Fruit fly (Drosophila melanogaster) whole organism, embryonic: ENCODE results near the gene ple.

Experiments
- Asciz ChIP-seq: fragments of 200-800 bp; sonication (Bioruptor generic); optimal IDR thresholded peaks from 2 replicates; lab custom pipeline; 2017; ENCODE audit warnings: missing biosample characterization, mild to moderate bottlenecking, missing genetic modification characterization, missing genetic modification reagents
- CG10654 ChIP-seq: fragments of 200-800 bp; sonication (Bioruptor generic); optimal IDR thresholded peaks from 2 replicates; lab custom pipeline; 2016; ENCODE audit warnings: missing biosample characterization, missing genetic modification characterization
- CG11093 ChIP-seq: fragments of 200-800 bp; sonication (Bioruptor generic); IDR thresholded peaks from 3 replicates; pipeline ENCODE4 v1.3.6; 2022; ENCODE audit warnings: missing biosample characterization, missing genetic modification characterization
- CG12769 ChIP-seq: fragments of 200-800 bp; sonication (Bioruptor generic); optimal IDR thresholded peaks from 2 replicates; lab custom pipeline; 2019; ENCODE audit warnings: missing biosample characterization, mild to moderate bottlenecking, missing genetic modification characterization, moderate library complexity
- CG13894 ChIP-seq: fragments of 200-800 bp; sonication (Bioruptor generic); optimal IDR thresholded peaks from 3 replicates; lab custom pipeline; 2018; ENCODE audit warnings: missing biosample characterization, mild to moderate bottlenecking, missing genetic modification characterization, moderate library complexity
- CG1529 ChIP-seq: fragments of 200-800 bp; sonication (Bioruptor generic); optimal IDR thresholded peaks from 3 replicates; lab custom pipeline; 2018; ENCODE audit warnings: missing biosample characterization, missing genetic modification characterization
- CG17568 ChIP-seq: fragments of 200-800 bp; sonication (Bioruptor generic); optimal IDR thresholded peaks from 2 replicates; lab custom pipeline; 2018; ENCODE audit warnings: missing biosample characterization, mild to moderate bottlenecking, missing genetic modification characterization, moderate library complexity
- CG1792 ChIP-seq: fragments of 200-800 bp; sonication (Bioruptor generic); optimal IDR thresholded peaks from 2 replicates; lab custom pipeline; 2016; ENCODE audit warnings: missing biosample characterization, missing genetic modification characterization
- CG18476 ChIP-seq: fragments of 200-800 bp; sonication (Bioruptor generic); optimal IDR thresholded peaks from 2 replicates; lab custom pipeline; 2016; ENCODE audit warnings: missing biosample characterization, mild to moderate bottlenecking, missing genetic modification characterization
- CG18599 ChIP-seq: fragments of 200-800 bp; sonication (Bioruptor generic); optimal IDR thresholded peaks from 3 replicates; lab custom pipeline; 2017; ENCODE audit warnings: missing biosample characterization, missing genetic modification characterization, mild to moderate bottlenecking, moderate library complexity, missing genetic modification reagents
- CG2120 ChIP-seq: fragments of 200-800 bp; sonication (Bioruptor generic); optimal IDR thresholded peaks from 3 replicates; lab custom pipeline; 2016; ENCODE audit warnings: missing biosample characterization, missing genetic modification characterization
- CG2889 ChIP-seq: fragments of 200-800 bp; sonication (Bioruptor generic); IDR thresholded peaks from 3 replicates; pipeline ENCODE4 v1.3.6; 2022; ENCODE audit warnings: missing biosample characterization, missing genetic modification characterization
- CG31224 ChIP-seq: fragments of 200-800 bp; sonication (Bioruptor generic); IDR thresholded peaks from 2 replicates; pipeline ENCODE4 v1.3.6; 2022; ENCODE audit warnings: missing biosample characterization, missing genetic modification characterization
- CG32532 ChIP-seq: fragments of 200-800 bp; sonication (Bioruptor generic); IDR thresholded peaks from 2 replicates; pipeline ENCODE4 v1.3.6; 2022; ENCODE audit warnings: missing biosample characterization, missing genetic modification characterization
- CG34224 ChIP-seq: fragments of 200-800 bp; sonication (Bioruptor generic); IDR thresholded peaks from 3 replicates; pipeline ENCODE4 v1.3.6; 2022; ENCODE audit warnings: missing biosample characterization, missing genetic modification characterization; ENCODE audit not compliant: partially characterized antibody
- CG3726 ChIP-seq: fragments of 200-800 bp; sonication (Bioruptor generic); IDR thresholded peaks from 3 replicates; pipeline ENCODE4, ENCODE4 v1.3.6; 2022; ENCODE audit warnings: missing biosample characterization, missing genetic modification characterization
- CG6813 ChIP-seq: fragments of 200-800 bp; sonication (Bioruptor generic); optimal IDR thresholded peaks from 2 replicates; lab custom pipeline; 2017; ENCODE audit warnings: missing biosample characterization, missing genetic modification characterization, mild to moderate bottlenecking, moderate library complexity, missing genetic modification reagents
- CG7556 ChIP-seq: fragments of 200-800 bp; sonication (Bioruptor generic); optimal IDR thresholded peaks from 2 replicates; lab custom pipeline; 2017; ENCODE audit warnings: missing biosample characterization, mild to moderate bottlenecking, missing genetic modification characterization
- CG7839 ChIP-seq: fragments of 200-800 bp; sonication (Bioruptor generic); optimal IDR thresholded peaks from 3 replicates; lab custom pipeline; 2018; ENCODE audit warnings: missing biosample characterization, mild to moderate bottlenecking, missing genetic modification characterization, moderate library complexity
- Camta ChIP-seq: fragments of 200-800 bp; sonication (Bioruptor generic); optimal IDR thresholded peaks from 2 replicates; lab custom pipeline; 2016; ENCODE audit warnings: missing biosample characterization, missing genetic modification characterization
- Doc2 ChIP-seq: fragments of 200-800 bp; sonication (Bioruptor generic); IDR thresholded peaks from 2 replicates; pipeline ENCODE4 v1.3.6; 2022; ENCODE audit warnings: missing biosample characterization, missing genetic modification characterization
- Elba2 ChIP-seq: fragments of 200-800 bp; sonication (Bioruptor generic); optimal IDR thresholded peaks from 3 replicates; lab custom pipeline; 2016; ENCODE audit warnings: missing biosample characterization, missing genetic modification characterization
- Ets97D ChIP-seq: fragments of 200-800 bp; sonication (Bioruptor generic); optimal IDR thresholded peaks from 3 replicates; lab custom pipeline; 2016; ENCODE audit warnings: missing biosample characterization, missing genetic modification characterization
- HLHmδ ChIP-seq: fragments of 200-800 bp; sonication (Bioruptor generic); optimal IDR thresholded peaks from 2 replicates; lab custom pipeline; 2018; ENCODE audit warnings: missing biosample characterization, mild to moderate bottlenecking, missing genetic modification characterization, moderate library complexity
- MESR4 ChIP-seq: fragments of 200-800 bp; sonication (Bioruptor generic); optimal IDR thresholded peaks from 2 replicates; lab custom pipeline; 2018; ENCODE audit warnings: missing biosample characterization, mild to moderate bottlenecking, missing genetic modification characterization, moderate library complexity
- NfI ChIP-seq: fragments of 200-800 bp; sonication (Bioruptor generic); optimal IDR thresholded peaks from 3 replicates; lab custom pipeline; 2018; ENCODE audit warnings: missing biosample characterization, mild to moderate bottlenecking, missing genetic modification characterization, moderate library complexity
- Optix ChIP-seq: fragments of 200-800 bp; sonication (Bioruptor generic); IDR thresholded peaks from 3 replicates; pipeline ENCODE4 v1.3.6; 2022; ENCODE audit warnings: missing biosample characterization, missing genetic modification characterization
- Scr ChIP-seq: fragments of 200-800 bp; sonication (Bioruptor generic); IDR thresholded peaks from 2 replicates; pipeline ENCODE4 v1.3.6; 2022; ENCODE audit warnings: missing biosample characterization, missing genetic modification characterization; ENCODE audit not compliant: partially characterized antibody
- Tbp ChIP-seq: fragments of >200 bp; optimal IDR thresholded peaks from 2 replicates; lab custom pipeline; 2018; ENCODE audit warnings: missing biosample characterization, missing genetic modification characterization
- ara ChIP-seq: fragments of 200-800 bp; sonication (Bioruptor generic); IDR thresholded peaks from 2 replicates; pipeline ENCODE4 v1.3.6; 2022; ENCODE audit warnings: missing biosample characterization, missing genetic modification characterization
- bab2 ChIP-seq: fragments of 200-800 bp; sonication (Bioruptor generic); optimal IDR thresholded peaks from 2 replicates; lab custom pipeline; 2016; ENCODE audit warnings: missing biosample characterization, missing genetic modification characterization
- bcd ChIP-seq: fragments of 200-800 bp; sonication (Bioruptor generic); optimal IDR thresholded peaks from 2 replicates; lab custom pipeline; 2017; ENCODE audit warnings: missing biosample characterization, mild to moderate bottlenecking, missing genetic modification characterization
- chn ChIP-seq: fragments of 200-800 bp; sonication (Bioruptor generic); optimal IDR thresholded peaks from 2 replicates; lab custom pipeline; 2016; ENCODE audit warnings: missing biosample characterization, missing genetic modification characterization
- dmrt99B ChIP-seq: fragments of 200-800 bp; sonication (Bioruptor generic); optimal IDR thresholded peaks from 2 replicates; lab custom pipeline; 2018; ENCODE audit warnings: missing biosample characterization, mild to moderate bottlenecking, missing genetic modification characterization, moderate library complexity
- fd102C ChIP-seq: fragments of 200-800 bp; sonication (Bioruptor generic); optimal IDR thresholded peaks from 2 replicates; lab custom pipeline; 2018; ENCODE audit warnings: missing biosample characterization, mild to moderate bottlenecking, missing genetic modification characterization, moderate library complexity
- fd3F ChIP-seq: fragments of 200-800 bp; sonication (Bioruptor generic); optimal IDR thresholded peaks from 2 replicates; lab custom pipeline; 2018; ENCODE audit warnings: missing biosample characterization, mild to moderate bottlenecking, missing genetic modification characterization, moderate library complexity
- ftz-f1 ChIP-seq: fragments of 200-800 bp; sonication (Bioruptor generic); optimal IDR thresholded peaks from 2 replicates; lab custom pipeline; 2016; ENCODE audit warnings: missing biosample characterization, missing genetic modification characterization
- ind ChIP-seq: fragments of 200-800 bp; sonication (Bioruptor generic); optimal IDR thresholded peaks from 3 replicates; lab custom pipeline; 2016; ENCODE audit warnings: missing biosample characterization, missing genetic modification characterization
- insv ChIP-seq, 2 experiments: fragments of 200-800 bp; sonication (Bioruptor generic); optimal IDR thresholded peaks; 3 replicates each; lab custom pipeline; 2016 to 2018; ENCODE audit warnings: missing biosample characterization in 2 of 2, missing genetic modification characterization in 2 of 2
- jumu ChIP-seq: fragments of 200-800 bp; sonication (Bioruptor generic); optimal IDR thresholded peaks from 3 replicates; lab custom pipeline; 2016; ENCODE audit warnings: missing biosample characterization, missing genetic modification characterization
- nom ChIP-seq: fragments of 200-800 bp; sonication (Bioruptor generic); optimal IDR thresholded peaks from 2 replicates; lab custom pipeline; 2017; ENCODE audit warnings: missing biosample characterization, missing genetic modification characterization, mild to moderate bottlenecking, moderate library complexity, missing genetic modification reagents
- run ChIP-seq: fragments of 200-800 bp; sonication (Bioruptor generic); optimal IDR thresholded peaks from 3 replicates; lab custom pipeline; 2018; ENCODE audit warnings: missing biosample characterization, mild to moderate bottlenecking, missing genetic modification characterization
- sim ChIP-seq: fragments of 200-800 bp; sonication (Bioruptor generic); IDR thresholded peaks from 2 replicates; pipeline ENCODE4 v1.3.6; 2022; ENCODE audit warnings: missing biosample characterization, missing genetic modification characterization
- tio ChIP-seq: fragments of 200-800 bp; sonication (Bioruptor generic); optimal IDR thresholded peaks from 2 replicates; lab custom pipeline; 2017; ENCODE audit warnings: missing biosample characterization, missing genetic modification characterization, inconsistent platforms
- trem ChIP-seq: fragments of 200-800 bp; optimal IDR thresholded peaks from 3 replicates; lab custom pipeline; 2019; ENCODE audit warnings: missing biosample characterization, mild to moderate bottlenecking, missing genetic modification characterization, moderate library complexity
- usp ChIP-seq: fragments of >200 bp; optimal IDR thresholded peaks from 2 replicates; lab custom pipeline; 2017; ENCODE audit warnings: missing biosample characterization, missing genetic modification characterization
- wek ChIP-seq: fragments of 200-800 bp; sonication (Bioruptor generic); optimal IDR thresholded peaks from 3 replicates; lab custom pipeline; 2018; ENCODE audit warnings: missing biosample characterization, mild to moderate bottlenecking, missing genetic modification characterization, moderate library complexity
- zen2 ChIP-seq: fragments of 200-800 bp; sonication (Bioruptor generic); IDR thresholded peaks from 3 replicates; pipeline ENCODE4 v1.3.6; 2022; ENCODE audit warnings: missing biosample characterization, missing genetic modification characterization; ENCODE audit not compliant: partially characterized antibody
- zfh2 ChIP-seq: fragments of 200-800 bp; sonication (Bioruptor generic); optimal IDR thresholded peaks from 2 replicates; lab custom pipeline; 2016; ENCODE audit warnings: missing biosample characterization, missing genetic modification characterization

Gene ple

dm6 chr3L:6743346-6744165 is 24.2 kb upstream of the ple start (continued):
- TF ChIP-seq usp (no peak), CG11093 (GFP tag; lab: Robert Waterston, UW) (no peak), Optix (GFP tag; lab: Robert Waterston, UW) (no peak), wek (GFP tag; lab: Kevin White, UChicago) (peak; percentile 47), Ets97D (GFP tag; lab: Kevin White, UChicago) (peak; percentile 87), zfh2 (GFP tag; lab: Kevin White, UChicago) (peak; percentile 20), HLHmδ (peak; percentile 4), bab2 (GFP tag; lab: Kevin White, UChicago) (no peak), MESR4 (GFP tag; lab: Kevin White, UChicago) (peak; percentile 100), fd3F (GFP tag; lab: Kevin White, UChicago) (no peak), jumu (GFP tag; lab: Kevin White, UChicago) (no peak), ftz-f1 (GFP tag; lab: Kevin White, UChicago) (peak; percentile 64), CG18476 (GFP tag; lab: Kevin White, UChicago) (no peak), Scr (GFP tag; lab: Robert Waterston, UW) (peak; percentile 63; the same call in 1 of the 2 replicates), trem (tag; lab: Kevin White, UChicago) (no peak), CG1529 (GFP tag; lab: Kevin White, UChicago) (no peak), CG13894 (tag; lab: Kevin White, UChicago) (peak; percentile 61), CG31224 (GFP tag; lab: Robert Waterston, UW) (no peak), insv (GFP tag; optimal IDR thresholded peaks at IDR 0.05; lab: Kevin White, UChicago) (peak in 1 of 2 experiments; percentile 18), CG10654 (GFP tag; lab: Kevin White, UChicago) (no peak), dmrt99B (tag; lab: Kevin White, UChicago) (no peak), CG17568 (no peak), CG6813 (GFP tag; lab: Kevin White, UChicago) (peak; percentile 43), CG18599 (no peak), Asciz (peak; percentile 4), bcd (GFP tag; lab: Kevin White, UChicago) (peak; percentile 22), CG2889 (GFP tag; lab: Robert Waterston, UW) (no peak), run (tag; lab: Kevin White, UChicago) (no peak), fd102C (GFP tag; lab: Kevin White, UChicago) (no peak), CG32532 (GFP tag; lab: Robert Waterston, UW) (peak; percentile 46), CG12769 (peak; percentile 81), NfI (GFP tag; lab: Kevin White, UChicago) (peak; percentile 9), chn (GFP tag; lab: Kevin White, UChicago) (peak; percentile 44), CG2120 (GFP tag; lab: Kevin White, UChicago) (no peak), Tbp (GFP tag; lab: Kevin White, UChicago) (no peak), CG3726 (GFP tag; lab: Robert Waterston, UW) (no peak), Doc2 (GFP tag; lab: Robert Waterston, UW) (no peak), CG7839 (tag; lab: Kevin White, UChicago) (no peak), ara (no peak), tio (no peak), nom (GFP tag; lab: Kevin White, UChicago) (peak; percentile 3), CG1792 (GFP tag; lab: Kevin White, UChicago) (no peak), ind (peak; percentile 30), Elba2 (GFP tag; lab: Kevin White, UChicago) (no peak), CG7556 (GFP tag; lab: Kevin White, UChicago) (peak; percentile 24), Camta (GFP tag; lab: Kevin White, UChicago) (no peak), sim (GFP tag; lab: Robert Waterston, UW) (no peak), zen2 (peak; percentile 25; the same call in 2 of the 3 replicates), CG34224 (0 out of 3 replicates have a peak, but pooled peaks have one; percentile 22)
